Worm (Caenorhabditis elegans) whole organism, L4 larva: ENCODE data around the gene mrpl-55.
A peak's percentile ranks its signal among the peaks of the same experiment; 100 is the strongest.

Source experiments
- D1046.2 ChIP-seq: fragments of 200-800 bp; sonication (Bioruptor generic); IDR thresholded peaks from 2 replicates; pipeline ENCODE4 v1.3.6; 2022; ENCODE audit warnings: missing genetic modification characterization, missing compliant biosample characterization
- F44E2.7 ChIP-seq: fragments of 200-800 bp; sonication (Bioruptor generic); IDR thresholded peaks from 2 replicates; pipeline ENCODE4 v2.1.2; 2022; ENCODE audit warnings: missing genetic modification characterization, missing compliant biosample characterization
- F49E8.2 ChIP-seq: sonication (generic microtip); optimal IDR thresholded peaks from 2 replicates; lab custom pipeline; 2016; ENCODE audit warnings: missing compliant biosample characterization, mild to moderate bottlenecking, missing genetic modification characterization, borderline replicate concordance
- R02D3.7 ChIP-seq: fragments of 150-350 bp; sonication (generic microtip); optimal IDR thresholded peaks from 3 replicates; lab custom pipeline; 2014; ENCODE audit warnings: missing biosample characterization, missing genetic modification characterization
- T20F7.1 ChIP-seq: fragments of 200-800 bp; sonication (Bioruptor generic); optimal IDR thresholded peaks from 2 replicates; lab custom pipeline; 2018; ENCODE audit warnings: mild to moderate bottlenecking, missing genetic modification characterization, missing compliant biosample characterization
- T26A8.4 ChIP-seq: fragments of 200-800 bp; sonication (Bioruptor generic); IDR thresholded peaks from 2 replicates; pipeline ENCODE4 v1.3.6; 2022; ENCODE audit warnings: missing genetic modification characterization, missing compliant biosample characterization
- Y75B8A.6 ChIP-seq: fragments of 200-800 bp; sonication (Bioruptor generic); IDR thresholded peaks from 2 replicates; pipeline ENCODE4 v1.3.6; 2022; ENCODE audit warnings: missing genetic modification reagents, missing genetic modification characterization, missing compliant biosample characterization
- attf-4 ChIP-seq: sonication (generic microtip); optimal IDR thresholded peaks from 3 replicates; lab custom pipeline; 2017; ENCODE audit warnings: missing biosample characterization, missing genetic modification characterization
- ceh-20 ChIP-seq: fragments of 200-800 bp; sonication (Bioruptor generic); IDR thresholded peaks from 2 replicates; pipeline ENCODE4 v1.3.6; 2022; ENCODE audit warnings: missing genetic modification reagents, missing genetic modification characterization, missing compliant biosample characterization
- ceh-32 ChIP-seq: sonication (generic microtip); optimal IDR thresholded peaks from 2 replicates; lab custom pipeline; 2016; ENCODE audit warnings: mild to moderate bottlenecking, missing genetic modification characterization, missing compliant biosample characterization; ENCODE audit not compliant: poor library complexity
- ceh-62 ChIP-seq: sonication (generic microtip); optimal IDR thresholded peaks from 2 replicates; lab custom pipeline; 2017; ENCODE audit warnings: missing biosample characterization, missing genetic modification characterization
- ceh-82 ChIP-seq: sonication (generic microtip); optimal IDR thresholded peaks from 2 replicates; lab custom pipeline; 2017; ENCODE audit warnings: missing biosample characterization, missing genetic modification characterization
- cey-2 ChIP-seq: sonication (generic microtip); optimal IDR thresholded peaks from 3 replicates; lab custom pipeline; 2017; ENCODE audit warnings: missing genetic modification characterization, mild to moderate bottlenecking, missing compliant biosample characterization, antibody characterized with exemption, borderline replicate concordance; ENCODE audit not compliant: insufficient read depth
- daf-12 ChIP-seq: fragments of 150-350 bp; optimal IDR thresholded peaks from 2 replicates; lab custom pipeline; 2014; ENCODE audit warnings: missing biosample characterization, missing genetic modification reagents, missing genetic modification characterization
- daf-16 ChIP-seq, 3 experiments: sonication (generic microtip); optimal IDR thresholded peaks; 2 replicates each; lab custom pipeline; 2016 to 2017; ENCODE audit warnings: missing genetic modification characterization in 3 of 3, missing genetic modification reagents in 3 of 3, mild to moderate bottlenecking in 2 of 3, missing compliant biosample characterization in 2 of 3, missing biosample characterization in 1 of 3, moderate library complexity in 1 of 3
- daf-8 ChIP-seq: fragments of 200-800 bp; sonication (Bioruptor generic); IDR thresholded peaks from 2 replicates; pipeline ENCODE4 v1.3.6; 2022; ENCODE audit warnings: missing genetic modification characterization, missing compliant biosample characterization
- dmd-6 ChIP-seq: fragments of 200-800 bp; sonication (Bioruptor generic); IDR thresholded peaks from 2 replicates; pipeline ENCODE4 v1.3.6; 2022; ENCODE audit warnings: missing genetic modification reagents, missing genetic modification characterization, missing compliant biosample characterization
- dmd-9 ChIP-seq: fragments of 200-800 bp; sonication (Bioruptor generic); IDR thresholded peaks from 2 replicates; pipeline ENCODE4 v1.3.6; 2022; ENCODE audit warnings: missing genetic modification reagents, missing genetic modification characterization, missing compliant biosample characterization
- dpl-1 ChIP-seq: fragments of 150-350 bp; optimal IDR thresholded peaks from 2 replicates; lab custom pipeline; 2014; ENCODE audit warnings: missing biosample characterization, missing genetic modification reagents, missing genetic modification characterization
- egl-27 ChIP-seq: sonication (generic microtip); optimal IDR thresholded peaks from 3 replicates; lab custom pipeline; 2017; ENCODE audit warnings: missing biosample characterization, missing genetic modification reagents, missing genetic modification characterization
- egl-43 ChIP-seq: fragments of 200-800 bp; sonication (Bioruptor generic); IDR thresholded peaks from 2 replicates; pipeline ENCODE4 v1.3.6; 2022; ENCODE audit warnings: missing genetic modification reagents, missing genetic modification characterization, missing compliant biosample characterization
- fos-1 ChIP-seq: fragments of 150-350 bp; optimal IDR thresholded peaks from 2 replicates; lab custom pipeline; 2014; ENCODE audit warnings: missing biosample characterization, missing genetic modification characterization
- hif-1 ChIP-seq, 2 experiments: sonication (generic microtip); optimal IDR thresholded peaks; 2 replicates each; lab custom pipeline; 2016 to 2017; ENCODE audit warnings: missing compliant biosample characterization in 2 of 2, missing genetic modification characterization in 2 of 2, missing genetic modification reagents in 2 of 2, missing genotype in 2 of 2, mild to moderate bottlenecking in 1 of 2
- hlh-11 ChIP-seq: fragments of 200-800 bp; sonication (Bioruptor generic); optimal IDR thresholded peaks from 2 replicates; lab custom pipeline; 2018; ENCODE audit warnings: mild to moderate bottlenecking, missing genetic modification characterization, missing compliant biosample characterization
- hlh-30 ChIP-seq: sonication (generic microtip); optimal IDR thresholded peaks from 2 replicates; lab custom pipeline; 2017; ENCODE audit warnings: antibody characterized with exemption, mild to moderate bottlenecking, missing genetic modification characterization, missing compliant biosample characterization; ENCODE audit not compliant: insufficient read depth
- lin-13 ChIP-seq: fragments of 150-350 bp; optimal IDR thresholded peaks from 2 replicates; lab custom pipeline; 2014; ENCODE audit warnings: missing biosample characterization, missing genetic modification reagents, missing genetic modification characterization
- lin-29 ChIP-seq: fragments of 200-800 bp; sonication (Bioruptor generic); IDR thresholded peaks from 2 replicates; pipeline ENCODE4 v1.3.6; 2022; ENCODE audit warnings: missing genetic modification reagents, missing genetic modification characterization, missing compliant biosample characterization
- lin-38 ChIP-seq: fragments of 200-800 bp; sonication (Bioruptor generic); IDR thresholded peaks from 2 replicates; pipeline ENCODE4 v1.3.6; 2022; ENCODE audit warnings: missing genetic modification reagents, missing genetic modification characterization, missing compliant biosample characterization
- lir-3 ChIP-seq: sonication (generic microtip); optimal IDR thresholded peaks from 2 replicates; lab custom pipeline; 2016; ENCODE audit warnings: mild to moderate bottlenecking, missing genetic modification characterization, missing compliant biosample characterization
- madf-5 ChIP-seq, 2 experiments: fragments of 200-800 bp; sonication (Bioruptor generic); IDR thresholded peaks; 2 replicates each; pipeline ENCODE4 v1.3.6; 2022; ENCODE audit warnings: missing compliant biosample characterization in 2 of 2, missing genetic modification characterization in 2 of 2
- madf-9 ChIP-seq: fragments of 200-800 bp; sonication (Bioruptor generic); conservative IDR thresholded peaks from 2 replicates; pipeline ENCODE4 v1.3.6; 2022; ENCODE audit warnings: missing genetic modification reagents, missing genetic modification characterization, missing compliant biosample characterization
- mdt-29 ChIP-seq: fragments of 200-800 bp; sonication (Bioruptor generic); IDR thresholded peaks from 2 replicates; pipeline ENCODE4 v1.3.6; 2022; ENCODE audit warnings: missing genetic modification reagents, missing genetic modification characterization, missing compliant biosample characterization
- nhr-10 ChIP-seq: fragments of 150-350 bp; optimal IDR thresholded peaks from 2 replicates; lab custom pipeline; 2014; ENCODE audit warnings: missing biosample characterization, missing genetic modification characterization
- nhr-11 ChIP-seq: fragments of 150-350 bp; optimal IDR thresholded peaks from 2 replicates; lab custom pipeline; 2014; ENCODE audit warnings: missing biosample characterization, missing genetic modification characterization
- nhr-111 ChIP-seq: fragments of 200-800 bp; sonication (Bioruptor generic); optimal IDR thresholded peaks from 2 replicates; lab custom pipeline; 2018; ENCODE audit warnings: mild to moderate bottlenecking, missing genetic modification characterization, missing compliant biosample characterization
- nhr-28 ChIP-seq: fragments of 150-350 bp; optimal IDR thresholded peaks from 2 replicates; lab custom pipeline; 2014; ENCODE audit warnings: missing biosample characterization, missing genetic modification characterization
- nhr-6 ChIP-seq: fragments of 150-350 bp; optimal IDR thresholded peaks from 2 replicates; lab custom pipeline; 2014; ENCODE audit warnings: missing biosample characterization, missing genetic modification characterization
- nhr-76 ChIP-seq: fragments of 150-350 bp; optimal IDR thresholded peaks from 2 replicates; lab custom pipeline; 2014; ENCODE audit warnings: missing biosample characterization, missing genetic modification characterization
- pha-4 ChIP-seq, 2 experiments: fragments of 150-350 bp in 1 of 2; fragments of 200-800 bp in 1 of 2; sonication (Bioruptor generic) in 1 of 2; IDR thresholded peaks in 1 of 2; optimal IDR thresholded peaks in 1 of 2; 2 replicates each; pipeline versions ENCODE4 v1.3.6 to Lab custom; 2014 to 2022; ENCODE audit warnings: missing genetic modification characterization in 2 of 2, missing genetic modification reagents in 2 of 2, missing biosample characterization in 1 of 2, missing compliant biosample characterization in 1 of 2
- rbr-2 ChIP-seq: sonication (generic microtip); optimal IDR thresholded peaks from 2 replicates; lab custom pipeline; 2016; ENCODE audit warnings: missing genotype, missing genetic modification characterization, missing compliant biosample characterization
- saeg-2 ChIP-seq: fragments of 200-800 bp; sonication (Bioruptor generic); IDR thresholded peaks from 2 replicates; pipeline ENCODE4 v1.3.6; 2022; ENCODE audit warnings: missing genetic modification reagents, missing genetic modification characterization, missing compliant biosample characterization
- snpc-1.2 ChIP-seq: fragments of 200-800 bp; sonication (Bioruptor generic); IDR thresholded peaks from 2 replicates; pipeline ENCODE4 v1.3.6; 2022; ENCODE audit warnings: missing genetic modification reagents, missing genetic modification characterization, missing compliant biosample characterization
- spr-3 ChIP-seq: fragments of 200-800 bp; sonication (Bioruptor generic); optimal IDR thresholded peaks from 2 replicates; lab custom pipeline; 2018; ENCODE audit warnings: mild to moderate bottlenecking, missing genetic modification characterization, missing compliant biosample characterization
- tag-97 ChIP-seq: fragments of 200-800 bp; sonication (Bioruptor generic); IDR thresholded peaks from 2 replicates; pipeline ENCODE4 v1.3.6; 2022; ENCODE audit warnings: missing genetic modification characterization, missing compliant biosample characterization
- unc-39 ChIP-seq: sonication (generic microtip); optimal IDR thresholded peaks from 2 replicates; lab custom pipeline; 2017; ENCODE audit warnings: missing biosample characterization, missing genetic modification characterization
- vab-7 ChIP-seq: fragments of 200-800 bp; sonication (Bioruptor generic); IDR thresholded peaks from 2 replicates; pipeline ENCODE4 v1.3.6; 2022; ENCODE audit warnings: missing genetic modification reagents, missing genetic modification characterization, missing compliant biosample characterization
- zfp-2 ChIP-seq: sonication (generic microtip); optimal IDR thresholded peaks from 2 replicates; lab custom pipeline; 2016; ENCODE audit warnings: mild to moderate bottlenecking, missing genetic modification characterization, missing compliant biosample characterization
- zfp-3 ChIP-seq: fragments of 200-800 bp; sonication (Bioruptor generic); conservative IDR thresholded peaks from 2 replicates; pipeline ENCODE4 v1.3.6; 2022; ENCODE audit warnings: missing genetic modification reagents, missing genetic modification characterization, missing compliant biosample characterization
- zip-11 ChIP-seq: fragments of 200-800 bp; sonication (Bioruptor generic); IDR thresholded peaks from 2 replicates; pipeline ENCODE4 v1.3.6; 2022; ENCODE audit warnings: missing genetic modification characterization, missing compliant biosample characterization
- zip-2 ChIP-seq: fragments of 150-350 bp; optimal IDR thresholded peaks from 2 replicates; lab custom pipeline; 2014; ENCODE audit warnings: missing biosample characterization, missing genetic modification characterization
- ztf-7 ChIP-seq: fragments of 150-350 bp; optimal IDR thresholded peaks from 2 replicates; lab custom pipeline; 2014; ENCODE audit warnings: missing biosample characterization, missing genetic modification characterization

Gene mrpl-55

DNA sequence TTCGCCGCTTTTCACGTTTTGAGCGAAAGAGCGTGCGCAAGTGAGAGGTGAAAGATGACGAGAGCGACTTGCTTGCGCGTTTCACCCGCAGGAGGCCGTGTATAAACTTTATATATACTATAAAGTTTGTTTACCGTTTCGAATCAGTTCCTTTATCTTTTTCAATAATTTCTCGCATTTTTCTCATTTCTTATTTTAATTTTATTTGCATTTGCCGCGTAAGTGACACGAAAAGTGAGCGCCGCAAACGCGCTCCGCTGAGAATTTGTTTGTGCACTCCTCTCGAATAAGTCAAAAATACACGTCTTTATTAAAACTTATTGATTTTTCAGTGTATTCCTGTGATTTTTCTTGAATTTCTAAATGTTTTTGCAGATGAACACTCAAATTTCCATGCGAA, at the start of gene mrpl-55:
mrpl-55 (plus strand) TSS at position 364 of the 400 bp plus-strand sequence.
- TF ChIP-seq ceh-20 (GFP tag; lab: Robert Waterston, UW) (0 out of 2 replicates have a peak, but pooled peaks have one; percentile 60), dmd-6 (peak; percentile 46), hlh-11 (tag; lab: Kevin White, UChicago) (peak; percentile 62), lin-29 (GFP tag; lab: Robert Waterston, UW) (peak; percentile 72), pha-4 (GFP tag; IDR thresholded peaks at IDR 0.05; lab: Robert Waterston, UW) (no peak), pha-4 (tag; optimal IDR thresholded peaks at IDR 0.05; lab: Kevin White, UChicago) (peak; percentile 24), ceh-32 (no peak), egl-27 (tag; lab: Kevin White, UChicago) (no peak), ceh-82 (tag; lab: Kevin White, UChicago) (no peak), zfp-2 (tag; lab: Kevin White, UChicago) (no peak), hlh-30 (tag; lab: Kevin White, UChicago) (peak; percentile 75), F49E8.2 (tag; lab: Kevin White, UChicago) (no peak), rbr-2 (peak; percentile 82), madf-9 (GFP tag; lab: Robert Waterston, UW) (no peak), snpc-1.2 (GFP tag; lab: Robert Waterston, UW) (0 out of 2 replicates have a peak, but pooled peaks have one; percentile 32), nhr-76 (tag; lab: Kevin White, UChicago) (no peak), dpl-1 (GFP tag; lab: Kevin White, UChicago) (peak; percentile 95), daf-16 (GFP tag; optimal IDR thresholded peaks at IDR 0.05; lab: Kevin White, UChicago) (no peak), daf-16 (tag; optimal IDR thresholded peaks at IDR 0.05; lab: Kevin White, UChicago) (peak; percentile 43), fos-1 (tag; lab: Kevin White, UChicago) (no peak), saeg-2 (GFP tag; lab: Robert Waterston, UW) (no peak), zip-2 (no peak), attf-4 (tag; lab: Kevin White, UChicago) (no peak), nhr-11 (tag; lab: Kevin White, UChicago) (peak; percentile 65), unc-39 (tag; lab: Kevin White, UChicago) (no peak), D1046.2 (GFP tag; lab: Robert Waterston, UW) (no peak), R02D3.7 (no peak), spr-3 (GFP tag; lab: Kevin White, UChicago) (no peak), nhr-10 (no peak), T26A8.4 (GFP tag; lab: Robert Waterston, UW) (peak; percentile 62), vab-7 (GFP tag; lab: Robert Waterston, UW) (no peak), madf-5 (GFP tag; IDR thresholded peaks at IDR 0.05; lab: Robert Waterston, UW) (no peak), daf-12 (tag; lab: Kevin White, UChicago) (no peak), nhr-111 (GFP tag; lab: Kevin White, UChicago) (no peak), ceh-62 (no peak), F44E2.7 (no peak), daf-8 (GFP tag; lab: Robert Waterston, UW) (no peak), cey-2 (tag; lab: Kevin White, UChicago) (no peak), lir-3 (tag; lab: Kevin White, UChicago) (no peak), lin-13 (peak; percentile 80), lin-38 (GFP tag; lab: Robert Waterston, UW) (peak; percentile 99), ztf-7 (peak; percentile 31), tag-97 (GFP tag; lab: Robert Waterston, UW) (no peak), nhr-28 (tag; lab: Kevin White, UChicago) (peak; percentile 76), egl-43 (GFP tag; lab: Robert Waterston, UW) (no peak), nhr-6 (tag; lab: Kevin White, UChicago) (no peak), hif-1 (tag; optimal IDR thresholded peaks at IDR 0.05; lab: Kevin White, UChicago) (peak in 1 of 2 experiments; percentile 80), zfp-3 (GFP tag; lab: Robert Waterston, UW) (no peak), T20F7.1 (peak; percentile 81), dmd-9 (no peak), mdt-29 (no peak), zip-11 (GFP tag; lab: Robert Waterston, UW) (no peak), Y75B8A.6 (no peak)
